Fruit fly (Drosophila melanogaster) whole organism, prepupa: ENCODE data around the gene Bdbt.
A peak's percentile ranks its signal among the peaks of the same experiment; 100 is the strongest.

Experiments used
- CG10669 ChIP-seq: fragments of 200-800 bp; sonication (Bioruptor generic); optimal IDR thresholded peaks from 3 replicates; lab custom pipeline; 2018; ENCODE audit warnings: missing biosample characterization, mild to moderate bottlenecking, missing genetic modification characterization, moderate library complexity
- CG11294 ChIP-seq: fragments of 200-800 bp; sonication (Bioruptor generic); IDR thresholded peaks from 2 replicates; pipeline ENCODE4 v1.3.6; 2022; ENCODE audit warnings: missing biosample characterization, missing genetic modification characterization
- CG11762 ChIP-seq: fragments of 200-800 bp; sonication (Bioruptor generic); optimal IDR thresholded peaks from 3 replicates; lab custom pipeline; 2016; ENCODE audit warnings: missing biosample characterization, missing genetic modification characterization; ENCODE audit not compliant: insufficient read depth
- CG11902 ChIP-seq: fragments of 200-800 bp; sonication (Bioruptor generic); optimal IDR thresholded peaks from 3 replicates; lab custom pipeline; 2016; ENCODE audit warnings: missing biosample characterization, missing genetic modification characterization
- CG15336 ChIP-seq: fragments of 200-800 bp; sonication (Bioruptor generic); IDR thresholded peaks from 2 replicates; pipeline ENCODE4 v1.3.6; 2022; ENCODE audit warnings: missing biosample characterization, missing genetic modification characterization
- CG3032 ChIP-seq: fragments of 200-800 bp; optimal IDR thresholded peaks from 2 replicates; lab custom pipeline; 2019; ENCODE audit warnings: missing biosample characterization, mild to moderate bottlenecking, missing genetic modification characterization, moderate library complexity
- CG32006 ChIP-seq: fragments of 200-800 bp; sonication (Bioruptor generic); optimal IDR thresholded peaks from 3 replicates; lab custom pipeline; 2017; ENCODE audit warnings: missing biosample characterization, mild to moderate bottlenecking, missing genetic modification characterization
- CG3919 ChIP-seq: fragments of 200-800 bp; sonication (Bioruptor generic); optimal IDR thresholded peaks from 3 replicates; lab custom pipeline; 2016; ENCODE audit warnings: missing biosample characterization, missing genetic modification characterization
- CG4318 ChIP-seq: fragments of 200-800 bp; sonication (Bioruptor generic); optimal IDR thresholded peaks from 3 replicates; lab custom pipeline; 2017; ENCODE audit warnings: missing biosample characterization, mild to moderate bottlenecking, missing genetic modification characterization
- CG6163 ChIP-seq: fragments of 200-800 bp; sonication (Bioruptor generic); IDR thresholded peaks from 3 replicates; pipeline ENCODE4 v1.3.6; 2022; ENCODE audit warnings: missing biosample characterization, missing genetic modification characterization
- CG6792 ChIP-seq: fragments of 200-800 bp; sonication (Bioruptor generic); optimal IDR thresholded peaks from 3 replicates; lab custom pipeline; 2016; ENCODE audit warnings: missing biosample characterization, missing genetic modification characterization
- CG6854 ChIP-seq: fragments of 200-800 bp; sonication (Bioruptor generic); optimal IDR thresholded peaks from 2 replicates; lab custom pipeline; 2017; ENCODE audit warnings: missing biosample characterization, mild to moderate bottlenecking, missing genetic modification characterization
- CG7368 ChIP-seq: fragments of 200-800 bp; sonication (Bioruptor generic); optimal IDR thresholded peaks from 3 replicates; lab custom pipeline; 2016; ENCODE audit warnings: missing biosample characterization, missing genetic modification characterization
- CG8119 ChIP-seq: fragments of 200-800 bp; sonication (Bioruptor generic); IDR thresholded peaks from 3 replicates; pipeline ENCODE4 v1.3.6; 2022; ENCODE audit warnings: missing biosample characterization, missing genetic modification characterization
- CG8632 ChIP-seq: fragments of 200-800 bp; sonication (Bioruptor generic); optimal IDR thresholded peaks from 3 replicates; lab custom pipeline; 2016; ENCODE audit warnings: missing biosample characterization, missing genetic modification characterization
- Eip75B ChIP-seq: fragments of 200-800 bp; sonication (Bioruptor generic); optimal IDR thresholded peaks from 3 replicates; lab custom pipeline; 2016; ENCODE audit warnings: missing biosample characterization, missing genetic modification characterization
- Eip78C ChIP-seq: fragments of 200-800 bp; sonication (Bioruptor generic); peaks from one replicate; lab custom pipeline; 2016; ENCODE audit warnings: missing biosample characterization, missing genetic modification characterization
- Eip93F ChIP-seq: fragments of 200-800 bp; sonication (Bioruptor generic); optimal IDR thresholded peaks from 2 replicates; lab custom pipeline; 2016; ENCODE audit warnings: missing biosample characterization, mild to moderate bottlenecking, missing genetic modification characterization
- Ets21C ChIP-seq: fragments of 200-800 bp; sonication (Bioruptor generic); optimal IDR thresholded peaks from 3 replicates; lab custom pipeline; 2016; ENCODE audit warnings: missing biosample characterization, missing genetic modification characterization
- Ets96B ChIP-seq: fragments of 200-800 bp; optimal IDR thresholded peaks from 2 replicates; lab custom pipeline; 2019; ENCODE audit warnings: missing biosample characterization, mild to moderate bottlenecking, missing genetic modification characterization, moderate library complexity
- Hr38 ChIP-seq: sonication (Bioruptor generic); optimal IDR thresholded peaks from 2 replicates; lab custom pipeline; 2016; ENCODE audit warnings: missing biosample characterization, missing genetic modification characterization
- Hr4 ChIP-seq: fragments of 200-800 bp; sonication (Bioruptor generic); optimal IDR thresholded peaks from 3 replicates; lab custom pipeline; 2016; ENCODE audit warnings: missing biosample characterization, missing genetic modification characterization
- Lpt ChIP-seq: fragments of 200-800 bp; sonication (Bioruptor generic); optimal IDR thresholded peaks from 3 replicates; lab custom pipeline; 2016; ENCODE audit warnings: missing biosample characterization, missing genetic modification characterization
- Met ChIP-seq: fragments of 200-800 bp; sonication (Bioruptor generic); optimal IDR thresholded peaks from 3 replicates; lab custom pipeline; 2016; ENCODE audit warnings: missing biosample characterization, missing genetic modification characterization
- OdsH ChIP-seq: fragments of 200-800 bp; sonication (Bioruptor generic); optimal IDR thresholded peaks from 3 replicates; lab custom pipeline; 2016; ENCODE audit warnings: missing biosample characterization, missing genetic modification characterization
- Smox ChIP-seq: fragments of 200-800 bp; sonication (Bioruptor generic); optimal IDR thresholded peaks from 3 replicates; lab custom pipeline; 2016; ENCODE audit warnings: missing biosample characterization, missing genetic modification characterization
- Sox102F ChIP-seq: fragments of 200-800 bp; sonication (Bioruptor generic); optimal IDR thresholded peaks from 2 replicates; lab custom pipeline; 2016; ENCODE audit warnings: missing biosample characterization, mild to moderate bottlenecking, missing genetic modification characterization
- Sox14 ChIP-seq: fragments of 200-800 bp; sonication (Bioruptor generic); optimal IDR thresholded peaks from 3 replicates; lab custom pipeline; 2016; ENCODE audit warnings: missing biosample characterization, missing genetic modification characterization
- achi ChIP-seq: fragments of 200-800 bp; sonication (Bioruptor generic); optimal IDR thresholded peaks from 3 replicates; lab custom pipeline; 2016; ENCODE audit warnings: missing biosample characterization, missing genetic modification characterization
- acj6 ChIP-seq: fragments of 200-800 bp; sonication (Bioruptor generic); optimal IDR thresholded peaks from 3 replicates; lab custom pipeline; 2016; ENCODE audit warnings: missing biosample characterization, missing genetic modification characterization
- eg ChIP-seq: fragments of 200-800 bp; sonication (Bioruptor generic); IDR thresholded peaks from 3 replicates; pipeline ENCODE4 v1.3.6; 2022; ENCODE audit warnings: missing biosample characterization, missing genetic modification characterization
- fd59A ChIP-seq: fragments of 200-800 bp; sonication (Bioruptor generic); optimal IDR thresholded peaks from 2 replicates; lab custom pipeline; 2017; ENCODE audit warnings: missing biosample characterization, mild to moderate bottlenecking, missing genetic modification characterization, missing genetic modification reagents
- fd85E ChIP-seq: fragments of 200-800 bp; sonication (Bioruptor generic); optimal IDR thresholded peaks from 3 replicates; lab custom pipeline; 2016; ENCODE audit warnings: missing biosample characterization, missing genetic modification characterization
- fkh ChIP-seq: fragments of 200-800 bp; sonication (Bioruptor generic); optimal IDR thresholded peaks from 3 replicates; lab custom pipeline; 2017; ENCODE audit warnings: missing biosample characterization, mild to moderate bottlenecking, missing genetic modification characterization, moderate library complexity
- lz ChIP-seq: fragments of 200-800 bp; sonication (Bioruptor generic); optimal IDR thresholded peaks from 3 replicates; lab custom pipeline; 2016; ENCODE audit warnings: missing biosample characterization, missing genetic modification characterization
- salr ChIP-seq, 2 experiments: fragments of 200-800 bp; sonication (Bioruptor generic); optimal IDR thresholded peaks; 3 replicates each; lab custom pipeline; 2016 to 2018; ENCODE audit warnings: missing biosample characterization in 2 of 2, missing genetic modification characterization in 2 of 2, mild to moderate bottlenecking in 1 of 2
- spab ChIP-seq: fragments of 200-800 bp; sonication (Bioruptor generic); optimal IDR thresholded peaks from 2 replicates; lab custom pipeline; 2017; ENCODE audit warnings: missing biosample characterization, mild to moderate bottlenecking, missing genetic modification characterization, missing genetic modification reagents
- ss ChIP-seq, 2 experiments: fragments of 200-800 bp; sonication (Bioruptor generic); optimal IDR thresholded peaks; 2 replicates in 1 of 2; 3 replicates in 1 of 2; lab custom pipeline; 2017 to 2018; ENCODE audit warnings: mild to moderate bottlenecking in 2 of 2, missing biosample characterization in 2 of 2, missing genetic modification characterization in 2 of 2, moderate library complexity in 1 of 2
- svp ChIP-seq: fragments of 200-800 bp; sonication (Bioruptor generic); peaks from one replicate; lab custom pipeline; 2016; ENCODE audit warnings: missing biosample characterization, missing genetic modification characterization
- vri ChIP-seq: fragments of 200-800 bp; sonication (Bioruptor generic); optimal IDR thresholded peaks from 3 replicates; lab custom pipeline; 2016; ENCODE audit warnings: missing biosample characterization, mild to moderate bottlenecking, missing genetic modification characterization

Gene Bdbt

dm6 chr3R:21151090-21151870, 32.6 kb upstream of the Bdbt start (continued):
- TF ChIP-seq Lpt (GFP tag; lab: Kevin White, UChicago) (peak; percentile 5), CG3032 (peak; percentile 4), OdsH (peak; percentile 45), Sox14 (GFP tag; lab: Kevin White, UChicago) (peak; percentile 13), vri (GFP tag; lab: Kevin White, UChicago) (peak; percentile 35), CG8119 (GFP tag; lab: Robert Waterston, UW) (peak; percentile 52; the same call in 2 of the 3 replicates), CG4318 (no peak), CG11762 (no peak), CG10669 (no peak), CG11902 (GFP tag; lab: Kevin White, UChicago) (no peak), fd85E (GFP tag; lab: Kevin White, UChicago) (no peak), CG6792 (GFP tag; lab: Kevin White, UChicago) (no peak), Sox102F (GFP tag; lab: Kevin White, UChicago) (peak; percentile 8), Ets96B (tag; lab: Kevin White, UChicago) (no peak), acj6 (GFP tag; lab: Kevin White, UChicago) (peak; percentile 43), fd59A (GFP tag; lab: Kevin White, UChicago) (no peak), Smox (peak; percentile 41), CG8632 (peak; percentile 43), lz (GFP tag; lab: Kevin White, UChicago) (no peak), CG3919 (GFP tag; lab: Kevin White, UChicago) (no peak), Ets21C (GFP tag; lab: Kevin White, UChicago) (peak; percentile 5), Hr4 (GFP tag; lab: Kevin White, UChicago) (peak; percentile 58), CG32006 (GFP tag; lab: Kevin White, UChicago) (peak; percentile 32), spab (no peak), CG6163 (GFP tag; lab: Robert Waterston, UW) (0 out of 3 replicates have a peak, but pooled peaks have one; percentile 15), eg (peak; percentile 62; the same call in 1 of the 3 replicates), salr (GFP tag; optimal IDR thresholded peaks at IDR 0.05; lab: Kevin White, UChicago) (no peak), CG6854 (GFP tag; lab: Kevin White, UChicago) (no peak), Eip93F (GFP tag; lab: Kevin White, UChicago) (no peak), CG7368 (no peak), CG11294 (GFP tag; lab: Robert Waterston, UW) (peak; percentile 44; the same call in 1 of the 2 replicates), Eip75B (GFP tag; lab: Kevin White, UChicago) (no peak), Hr38 (GFP tag; lab: Kevin White, UChicago) (no peak), achi (GFP tag; lab: Kevin White, UChicago) (peak; percentile 23), svp (GFP tag; lab: Kevin White, UChicago) (peak; percentile 54)

dm6 chr3R:21150090-21150489, 31.4 kb upstream of the Bdbt start:
- TF ChIP-seq fkh (GFP tag; lab: Kevin White, UChicago) (peak; percentile 20), CG3919 (GFP tag; lab: Kevin White, UChicago) (peak; percentile 9), Eip93F (GFP tag; lab: Kevin White, UChicago) (peak; percentile 37), svp (GFP tag; lab: Kevin White, UChicago) (peak; percentile 87), Sox14 (GFP tag; lab: Kevin White, UChicago) (peak; percentile 67), CG15336 (GFP tag; lab: Robert Waterston, UW) (no peak), Met (no peak), CG6163 (GFP tag; lab: Robert Waterston, UW) (0 out of 3 replicates have a peak, but pooled peaks have one; percentile 23), CG11762 (no peak), Eip78C (GFP tag; lab: Kevin White, UChicago) (peak; percentile 63), ss (GFP tag; optimal IDR thresholded peaks at IDR 0.05; lab: Kevin White, UChicago) (peak in 1 of 2 experiments; percentile 9), vri (GFP tag; lab: Kevin White, UChicago) (peak; percentile 85)
